Fruit fly (Drosophila melanogaster) whole organism, embryonic: ENCODE measurements around the gene CG3515.
A peak's percentile ranks its signal among the peaks of the same experiment; 100 is the strongest.

Source experiments
- Atf-2 ChIP-seq: fragments of 200-800 bp; sonication (Bioruptor generic); optimal IDR thresholded peaks from 2 replicates; lab custom pipeline; 2016; ENCODE audit warnings: missing biosample characterization, missing genetic modification characterization
- Blimp-1 ChIP-seq: fragments of 200-800 bp; sonication (Bioruptor generic); optimal IDR thresholded peaks from 3 replicates; lab custom pipeline; 2018; ENCODE audit warnings: missing biosample characterization, missing genetic modification characterization, mild to moderate bottlenecking, moderate library complexity, missing genetic modification reagents
- CG10654 ChIP-seq: fragments of 200-800 bp; sonication (Bioruptor generic); optimal IDR thresholded peaks from 2 replicates; lab custom pipeline; 2016; ENCODE audit warnings: missing biosample characterization, missing genetic modification characterization
- CG13296 ChIP-seq: fragments of 200-800 bp; sonication (Bioruptor generic); optimal IDR thresholded peaks from 3 replicates; lab custom pipeline; 2018; ENCODE audit warnings: missing biosample characterization, mild to moderate bottlenecking, missing genetic modification characterization
- CG15514 ChIP-seq: fragments of 200-800 bp; sonication (Bioruptor generic); optimal IDR thresholded peaks from 3 replicates; lab custom pipeline; 2017; ENCODE audit warnings: missing biosample characterization, missing genetic modification characterization, mild to moderate bottlenecking, moderate library complexity, missing genetic modification reagents
- CG15696 ChIP-seq: fragments of 200-800 bp; sonication (Bioruptor generic); optimal IDR thresholded peaks from 2 replicates; lab custom pipeline; 2019; ENCODE audit warnings: missing biosample characterization, mild to moderate bottlenecking, missing genetic modification characterization, moderate library complexity
- CG1602 ChIP-seq: fragments of 200-800 bp; sonication (Bioruptor generic); optimal IDR thresholded peaks from 3 replicates; lab custom pipeline; 2016; ENCODE audit warnings: missing biosample characterization, missing genetic modification characterization
- CG3407 ChIP-seq: fragments of 200-800 bp; sonication (Bioruptor generic); optimal IDR thresholded peaks from 2 replicates; lab custom pipeline; 2018; ENCODE audit warnings: missing biosample characterization, mild to moderate bottlenecking, missing genetic modification characterization
- CG3726 ChIP-seq: fragments of 200-800 bp; sonication (Bioruptor generic); IDR thresholded peaks from 3 replicates; pipeline ENCODE4, ENCODE4 v1.3.6; 2022; ENCODE audit warnings: missing biosample characterization, missing genetic modification characterization
- CG3847 ChIP-seq: fragments of 200-800 bp; sonication (Bioruptor generic); IDR thresholded peaks from 2 replicates; pipeline ENCODE4 v1.3.6; 2022; ENCODE audit warnings: missing biosample characterization, missing genetic modification characterization
- CG4404 ChIP-seq: fragments of 200-800 bp; sonication (Bioruptor generic); IDR thresholded peaks from 2 replicates; pipeline ENCODE4 v1.3.6; 2022; ENCODE audit warnings: missing biosample characterization, missing genetic modification characterization
- CG4707 ChIP-seq: fragments of 200-800 bp; sonication (Bioruptor generic); optimal IDR thresholded peaks from 2 replicates; lab custom pipeline; 2018; ENCODE audit warnings: missing biosample characterization, mild to moderate bottlenecking, missing genetic modification characterization, moderate library complexity
- CG5953 ChIP-seq: fragments of 200-800 bp; sonication (Bioruptor generic); IDR thresholded peaks from 2 replicates; pipeline ENCODE4 v1.3.6; 2022; ENCODE audit warnings: missing biosample characterization, missing genetic modification characterization
- CG6813 ChIP-seq: fragments of 200-800 bp; sonication (Bioruptor generic); optimal IDR thresholded peaks from 2 replicates; lab custom pipeline; 2017; ENCODE audit warnings: missing biosample characterization, missing genetic modification characterization, mild to moderate bottlenecking, moderate library complexity, missing genetic modification reagents
- CG7963 ChIP-seq: fragments of 200-800 bp; sonication (Bioruptor generic); IDR thresholded peaks from 3 replicates; pipeline ENCODE4 v1.3.6; 2022; ENCODE audit warnings: missing biosample characterization, missing genetic modification characterization; ENCODE audit not compliant: partially characterized antibody
- CG8478 ChIP-seq: fragments of >200 bp; optimal IDR thresholded peaks from 2 replicates; lab custom pipeline; 2018
- CG9817 ChIP-seq: fragments of 200-800 bp; sonication (Bioruptor generic); optimal IDR thresholded peaks from 2 replicates; lab custom pipeline; 2018; ENCODE audit warnings: missing biosample characterization, mild to moderate bottlenecking, missing genetic modification characterization, moderate library complexity
- CG9932 ChIP-seq: fragments of 200-800 bp; sonication (Bioruptor generic); IDR thresholded peaks from 2 replicates; pipeline ENCODE4 v1.3.6; 2022; ENCODE audit warnings: missing biosample characterization, missing genetic modification characterization
- CoRest ChIP-seq: fragments of 200-800 bp; sonication (Bioruptor generic); optimal IDR thresholded peaks from 3 replicates; lab custom pipeline; 2018; ENCODE audit warnings: missing biosample characterization, mild to moderate bottlenecking, missing genetic modification characterization, moderate library complexity
- Dip3 ChIP-seq: fragments of 200-800 bp; sonication (Bioruptor generic); optimal IDR thresholded peaks from 3 replicates; lab custom pipeline; 2016; ENCODE audit warnings: missing biosample characterization, missing genetic modification characterization
- Dll ChIP-seq: fragments of 200-800 bp; sonication (Bioruptor generic); IDR thresholded peaks from 4 replicates; pipeline ENCODE4 v1.3.6; 2022; ENCODE audit warnings: missing biosample characterization, missing genetic modification characterization; ENCODE audit not compliant: partially characterized antibody
- H15 ChIP-seq: fragments of 200-800 bp; sonication (Bioruptor generic); IDR thresholded peaks from 3 replicates; pipeline ENCODE4 v1.3.6; 2022; ENCODE audit warnings: missing biosample characterization, missing genetic modification characterization
- Jarid2 ChIP-seq: fragments of 200-800 bp; sonication (Bioruptor generic); optimal IDR thresholded peaks from 3 replicates; lab custom pipeline; 2017; ENCODE audit warnings: mild to moderate bottlenecking, missing biosample characterization, missing genetic modification reagents, missing genetic modification characterization
- MBD-R2 ChIP-seq: fragments of 200-800 bp; sonication (Bioruptor generic); IDR thresholded peaks from 2 replicates; pipeline ENCODE4 v1.3.6; 2022; ENCODE audit warnings: missing biosample characterization, missing genetic modification characterization
- Mrtf ChIP-seq: fragments of 200-800 bp; sonication (Bioruptor generic); IDR thresholded peaks from 3 replicates; pipeline ENCODE4 v1.3.6; 2022; ENCODE audit warnings: missing biosample characterization, missing genetic modification characterization
- Sry-δ ChIP-seq: fragments of 200-800 bp; sonication (Bioruptor generic); optimal IDR thresholded peaks from 2 replicates; lab custom pipeline; 2016; ENCODE audit warnings: missing biosample characterization, missing genetic modification characterization
- aop ChIP-seq: fragments of 200-800 bp; sonication (Bioruptor generic); IDR thresholded peaks from 2 replicates; pipeline ENCODE4 v1.3.6; 2022; ENCODE audit warnings: missing biosample characterization, missing genetic modification characterization
- ap ChIP-seq: fragments of 200-800 bp; sonication (Bioruptor generic); IDR thresholded peaks from 2 replicates; pipeline ENCODE4 v1.3.6; 2022; ENCODE audit warnings: missing biosample characterization, missing genetic modification characterization
- ato ChIP-seq: fragments of 200-800 bp; sonication (Bioruptor generic); IDR thresholded peaks from 2 replicates; pipeline ENCODE4 v1.3.6; 2022; ENCODE audit warnings: missing biosample characterization, missing genetic modification characterization; ENCODE audit not compliant: partially characterized antibody
- bbx ChIP-seq: fragments of 200-800 bp; sonication (Bioruptor generic); IDR thresholded peaks from 2 replicates; pipeline ENCODE4 v1.3.6; 2022; ENCODE audit warnings: missing biosample characterization, missing genetic modification characterization; ENCODE audit not compliant: partially characterized antibody
- bigmax ChIP-seq: fragments of 200-800 bp; sonication (Bioruptor generic); optimal IDR thresholded peaks from 2 replicates; lab custom pipeline; 2018; ENCODE audit warnings: missing biosample characterization, mild to moderate bottlenecking, missing genetic modification characterization
- chn ChIP-seq: fragments of 200-800 bp; sonication (Bioruptor generic); optimal IDR thresholded peaks from 2 replicates; lab custom pipeline; 2016; ENCODE audit warnings: missing biosample characterization, missing genetic modification characterization
- dati ChIP-seq: fragments of 200-800 bp; sonication (Bioruptor generic); IDR thresholded peaks from 2 replicates; pipeline ENCODE4 v1.3.6; 2022; ENCODE audit warnings: missing biosample characterization, missing genetic modification characterization
- fd102C ChIP-seq: fragments of 200-800 bp; sonication (Bioruptor generic); optimal IDR thresholded peaks from 2 replicates; lab custom pipeline; 2018; ENCODE audit warnings: missing biosample characterization, mild to moderate bottlenecking, missing genetic modification characterization, moderate library complexity
- hbn ChIP-seq: fragments of 200-800 bp; sonication (Bioruptor generic); IDR thresholded peaks from 2 replicates; pipeline ENCODE4 v1.3.6; 2022; ENCODE audit warnings: missing biosample characterization, missing genetic modification characterization; ENCODE audit not compliant: partially characterized antibody
- hkb ChIP-seq, 2 experiments: fragments of 200-800 bp in 1 of 2; fragments of >200 bp in 1 of 2; sonication (Bioruptor generic) in 1 of 2; IDR thresholded peaks in 1 of 2; optimal IDR thresholded peaks in 1 of 2; 2 replicates each; pipeline versions ENCODE4 v1.3.6 to Lab custom; 2017 to 2022; ENCODE audit warnings: missing biosample characterization in 1 of 2, missing genetic modification characterization in 1 of 2
- insv ChIP-seq, 2 experiments: fragments of 200-800 bp; sonication (Bioruptor generic); optimal IDR thresholded peaks; 3 replicates each; lab custom pipeline; 2016 to 2018; ENCODE audit warnings: missing biosample characterization in 2 of 2, missing genetic modification characterization in 2 of 2
- lov ChIP-seq, 2 experiments: fragments of 200-800 bp in 1 of 2; fragments of >200 bp in 1 of 2; sonication (Bioruptor generic) in 1 of 2; IDR thresholded peaks in 1 of 2; optimal IDR thresholded peaks in 1 of 2; 2 replicates in 1 of 2; 3 replicates in 1 of 2; pipeline versions ENCODE4 v1.3.6 to Lab custom; 2017 to 2022; ENCODE audit warnings: missing biosample characterization in 1 of 2, missing genetic modification characterization in 1 of 2
- nmo ChIP-seq: fragments of 200-800 bp; sonication (Bioruptor generic); optimal IDR thresholded peaks from 2 replicates; lab custom pipeline; 2018; ENCODE audit warnings: missing biosample characterization, mild to moderate bottlenecking, missing genetic modification characterization, moderate library complexity
- peb ChIP-seq: fragments of 200-800 bp; sonication (Bioruptor generic); IDR thresholded peaks from 2 replicates; pipeline ENCODE4 v1.3.6; 2022; ENCODE audit warnings: missing biosample characterization, missing genetic modification characterization
- sd ChIP-seq: fragments of 200-800 bp; sonication (Bioruptor generic); optimal IDR thresholded peaks from 3 replicates; lab custom pipeline; 2018; ENCODE audit warnings: missing biosample characterization, mild to moderate bottlenecking, missing genetic modification characterization, moderate library complexity
- sens ChIP-seq: fragments of 200-800 bp; sonication (Bioruptor generic); peaks from one replicate; lab custom pipeline; 2016; ENCODE audit warnings: missing biosample characterization, missing genetic modification characterization
- slbo ChIP-seq: fragments of 200-800 bp; sonication (Bioruptor generic); IDR thresholded peaks from 2 replicates; pipeline ENCODE4 v1.3.6; 2022; ENCODE audit warnings: missing biosample characterization, missing genetic modification characterization
- sqz ChIP-seq: fragments of 200-800 bp; sonication (Bioruptor generic); optimal IDR thresholded peaks from 3 replicates; lab custom pipeline; 2018; ENCODE audit warnings: missing biosample characterization, mild to moderate bottlenecking, missing genetic modification characterization
- tll ChIP-seq, 2 experiments: fragments of 200-800 bp in 1 of 2; fragments of >200 bp in 1 of 2; sonication (Bioruptor generic) in 1 of 2; optimal IDR thresholded peaks; 2 replicates each; lab custom pipeline; 2017 to 2019; ENCODE audit warnings: missing biosample characterization in 2 of 2, missing genetic modification characterization in 2 of 2, mild to moderate bottlenecking in 1 of 2, moderate library complexity in 1 of 2
- tup ChIP-seq: fragments of 200-800 bp; sonication (Bioruptor generic); optimal IDR thresholded peaks from 2 replicates; lab custom pipeline; 2016; ENCODE audit warnings: missing biosample characterization, mild to moderate bottlenecking, missing genetic modification characterization, moderate library complexity
- twi ChIP-seq: fragments of 200-800 bp; optimal IDR thresholded peaks from 2 replicates; lab custom pipeline; 2019; ENCODE audit warnings: missing biosample characterization, mild to moderate bottlenecking, missing genetic modification characterization, moderate library complexity
- zen ChIP-seq: fragments of 200-800 bp; sonication (Bioruptor generic); optimal IDR thresholded peaks from 3 replicates; lab custom pipeline; 2018; ENCODE audit warnings: missing biosample characterization, mild to moderate bottlenecking, missing genetic modification characterization, moderate library complexity
- zf30C ChIP-seq: fragments of 200-800 bp; sonication (Bioruptor generic); optimal IDR thresholded peaks from 3 replicates; lab custom pipeline; 2018; ENCODE audit warnings: missing biosample characterization, mild to moderate bottlenecking, missing genetic modification characterization

Gene CG3515

dm6 chr2L:2577361-2577737, 24.7 kb upstream of the CG3515 start, which contains the start of gene Elba2 (continued):
- TF ChIP-seq ato (GFP tag; lab: Robert Waterston, UW), result no peak
- no peak for TF ChIP-seq CG4707 (GFP tag; lab: Kevin White, UChicago)
- TF ChIP-seq CG3847 (GFP tag; lab: Robert Waterston, UW), result no peak
- TF ChIP-seq CG10654 (GFP tag; lab: Kevin White, UChicago), result no peak
- TF ChIP-seq CG3407 (GFP tag; lab: Kevin White, UChicago), result no peak
- no peak for TF ChIP-seq aop (GFP tag; lab: Robert Waterston, UW)
- TF ChIP-seq zf30C (GFP tag; lab: Kevin White, UChicago), result peak; percentile 57
- TF ChIP-seq Dip3 (GFP tag; lab: Kevin White, UChicago), result no peak
- TF ChIP-seq insv (GFP tag; optimal IDR thresholded peaks at IDR 0.05; lab: Kevin White, UChicago), result peak in 1 of 2 experiments; percentile 57
- TF ChIP-seq zen (tag; lab: Kevin White, UChicago), result peak; percentile 63
- no peak for TF ChIP-seq CG6813 (GFP tag; lab: Kevin White, UChicago)
- TF ChIP-seq bigmax (GFP tag; lab: Kevin White, UChicago), result no peak
- TF ChIP-seq CG15514 (GFP tag; lab: Kevin White, UChicago), result no peak
- TF ChIP-seq sd, result peak; percentile 13
- peak in 1 of 2 experiments; percentile 36 for TF ChIP-seq tll (GFP tag; optimal IDR thresholded peaks at IDR 0.05; lab: Kevin White, UChicago)
- no peak for TF ChIP-seq tup (GFP tag; lab: Kevin White, UChicago)
- TF ChIP-seq Atf-2 (GFP tag; lab: Kevin White, UChicago), result no peak
- no peak for TF ChIP-seq CG13296
- TF ChIP-seq sens, result peak; percentile 11
- no peak for TF ChIP-seq lov (optimal IDR thresholded peaks at IDR 0.05; lab: Kevin White, UChicago)
- TF ChIP-seq lov (GFP tag; IDR thresholded peaks at IDR 0.05; lab: Robert Waterston, UW), result no peak
- TF ChIP-seq CG4404 (GFP tag; lab: Robert Waterston, UW), result no peak
- no peak for TF ChIP-seq bbx
- no peak for TF ChIP-seq Blimp-1 (GFP tag; lab: Kevin White, UChicago)
- TF ChIP-seq hkb (optimal IDR thresholded peaks at IDR 0.05; lab: Kevin White, UChicago), result no peak
- no peak for TF ChIP-seq hkb (GFP tag; IDR thresholded peaks at IDR 0.05; lab: Robert Waterston, UW)
- no peak for TF ChIP-seq CG8478
- TF ChIP-seq chn (GFP tag; lab: Kevin White, UChicago), result no peak
- TF ChIP-seq CG5953 (GFP tag; lab: Robert Waterston, UW), result no peak
- no peak for TF ChIP-seq CG7963
- no peak for TF ChIP-seq twi (tag; lab: Kevin White, UChicago)

- TF ChIP-seq CoRest (tag; lab: Kevin White, UChicago) (peak; percentile 23), Mrtf (GFP tag; lab: Robert Waterston, UW) (no peak), slbo (GFP tag; lab: Robert Waterston, UW) (no peak), Sry-δ (GFP tag; lab: Kevin White, UChicago) (peak; percentile 2), CG9817 (tag; lab: Kevin White, UChicago) (no peak), Dll (peak; percentile 80), H15 (GFP tag; lab: Robert Waterston, UW) (no peak), CG1602 (GFP tag; lab: Kevin White, UChicago) (no peak), fd102C (GFP tag; lab: Kevin White, UChicago) (no peak), CG3726 (GFP tag; lab: Robert Waterston, UW) (no peak), ap (GFP tag; lab: Robert Waterston, UW) (no peak), CG15696 (tag; lab: Kevin White, UChicago) (peak; percentile 20), sens (peak; percentile 36), hbn (peak; percentile 52; the same call in 1 of the 2 replicates), dati (GFP tag; lab: Robert Waterston, UW) (no peak), MBD-R2 (GFP tag; lab: Robert Waterston, UW) (peak; percentile 44), CG9932 (GFP tag; lab: Robert Waterston, UW) (no peak), peb (GFP tag; lab: Robert Waterston, UW) (no peak), nmo (no peak), sqz (GFP tag; lab: Kevin White, UChicago) (peak; percentile 17), Jarid2 (GFP tag; lab: Kevin White, UChicago) (no peak)
These were observed 24.1 kb upstream of the CG3515 start, which contains the start of gene insv for dm6 chr2L:2576565-2577360. Gene insv (minus strand): TSS chr2L:2576997.
